Worm (Caenorhabditis elegans): ENCODE data around the gene K12H6.5.

Gene K12H6.5

DNA sequence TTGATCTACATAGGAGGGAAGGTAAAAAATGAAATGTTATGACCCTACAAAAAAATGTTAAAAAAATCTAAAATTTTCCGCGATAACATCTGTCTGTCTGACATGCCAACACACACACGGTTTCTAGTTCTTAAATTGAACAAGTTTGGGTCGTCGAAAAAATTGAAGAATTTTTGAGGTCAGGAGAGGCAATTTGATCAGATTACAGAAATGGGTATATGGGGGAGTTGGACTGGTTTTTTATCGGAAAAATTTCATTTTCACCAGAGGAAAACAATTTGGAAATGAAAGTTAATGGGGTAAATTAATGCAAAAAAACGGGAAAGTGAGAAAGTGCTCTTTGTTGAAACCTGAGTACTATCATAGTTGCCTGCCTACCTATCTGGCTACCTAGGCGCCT, 27.8 kb upstream of the K12H6.5 start:
- TF ChIP-seq Y116A8C.19 (tag; optimal IDR thresholded peaks at IDR 0.05; ENCODE audit: borderline replicate concordance), result no peak
- TF ChIP-seq blmp-1 (tag; optimal IDR thresholded peaks at IDR 0.05), result peak; percentile 50
- peak; percentile 29 for TF ChIP-seq nhr-85 (tag)

DNA sequence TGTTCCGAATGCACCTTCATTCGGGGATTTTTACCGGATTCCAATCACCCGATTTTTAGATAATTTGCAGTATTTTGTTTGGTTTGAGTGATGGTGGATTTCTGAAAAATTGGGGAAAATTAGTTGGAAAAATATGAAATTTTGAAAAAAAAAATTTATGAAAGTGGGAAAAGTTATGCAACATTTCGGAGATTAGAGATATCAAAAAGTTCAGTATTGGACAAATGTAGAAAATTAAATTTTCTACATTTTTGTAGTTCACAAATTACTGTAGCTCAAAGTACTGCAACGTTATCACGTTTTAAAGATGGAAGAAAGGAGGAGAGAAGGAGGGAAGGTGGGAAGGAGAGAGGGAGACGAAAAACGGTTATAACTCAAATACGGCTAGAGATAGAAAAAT, 26.5 kb upstream of the K12H6.5 start, which contains the start of gene ptc-3:
TSS of gene ptc-3 (minus strand) at position 101 of the 400 bp plus-strand sequence.
- TF ChIP-seq aly-2 (tag; optimal IDR thresholded peaks at IDR 0.05), result no peak
- no peak for TF ChIP-seq dsc-1 (tag; optimal IDR thresholded peaks at IDR 0.05)
- TF ChIP-seq nhr-20 (tag; optimal IDR thresholded peaks at IDR 0.05), result no peak
- TF ChIP-seq ceh-82 (tag; optimal IDR thresholded peaks at IDR 0.05), result no peak
- no peak for TF ChIP-seq unc-98 (GFP tag; IDR thresholded peaks at IDR 0.05)

DNA sequence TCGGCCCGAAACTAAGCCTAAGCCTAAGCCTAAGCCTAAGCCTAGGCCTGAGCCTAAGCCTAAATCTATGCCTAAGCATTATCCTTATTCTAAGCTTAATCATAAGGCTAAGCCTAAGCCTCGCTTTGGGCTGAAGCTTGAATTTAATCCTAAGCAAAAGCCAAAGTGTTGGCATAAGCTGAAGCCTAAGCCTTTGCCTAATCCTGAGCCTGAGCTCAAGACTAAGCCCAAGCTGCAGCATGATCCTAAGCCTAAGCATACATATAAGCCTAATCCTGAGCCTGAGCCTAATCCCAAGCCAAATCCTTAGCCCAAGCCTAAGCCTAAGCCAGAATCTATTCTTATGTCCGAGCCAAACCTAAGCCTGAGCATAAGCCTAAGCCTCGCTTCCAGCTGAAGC, 20.6 kb upstream of the K12H6.5 start:
- TF ChIP-seq pag-3 (tag; optimal IDR thresholded peaks at IDR 0.05; ENCODE audit: borderline replicate concordance, insufficient read depth) (no peak), fkh-10 (GFP tag; optimal IDR thresholded peaks at IDR 0.05) (no peak), zip-4 (GFP tag; optimal IDR thresholded peaks at IDR 0.05) (no peak), egl-13 (tag; optimal IDR thresholded peaks at IDR 0.05) (no peak), aly-2 (tag; optimal IDR thresholded peaks at IDR 0.05) (no peak), snu-23 (GFP tag; optimal IDR thresholded peaks at IDR 0.05) (no peak)

DNA sequence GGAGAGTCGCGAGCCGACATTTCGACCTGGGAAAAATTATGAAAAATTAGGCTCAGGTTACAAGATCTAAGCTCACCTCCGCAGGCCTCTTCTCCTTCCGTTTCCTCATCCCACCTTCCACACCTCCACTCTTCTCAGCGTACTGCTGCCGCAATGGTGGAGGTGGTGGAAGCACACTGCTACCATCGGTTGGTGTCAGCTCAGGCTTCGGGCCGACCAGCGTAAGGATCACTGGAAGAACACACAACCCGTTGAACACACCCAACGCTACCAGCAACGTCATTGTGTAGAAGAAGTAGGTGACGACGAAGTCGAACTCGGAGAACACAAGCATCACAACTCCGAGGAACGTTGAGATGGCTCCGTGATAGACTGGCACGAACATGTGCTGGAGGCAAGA, 19.7 kb upstream of the K12H6.5 start:
- no peak for TF ChIP-seq nhr-71 (tag; optimal IDR thresholded peaks at IDR 0.05)
- no peak for TF ChIP-seq lsy-2 (tag; optimal IDR thresholded peaks at IDR 0.05)
- no peak for TF ChIP-seq dsc-1 (tag; optimal IDR thresholded peaks at IDR 0.05)
- TF ChIP-seq nhr-85 (tag), result no peak
- no peak for TF ChIP-seq skn-1 (tag; optimal IDR thresholded peaks at IDR 0.05)
- no peak for TF ChIP-seq elt-3 (tag; optimal IDR thresholded peaks at IDR 0.05)
- no peak for TF ChIP-seq ceh-63 (GFP tag; optimal IDR thresholded peaks at IDR 0.05)
- TF ChIP-seq unc-130 (tag; optimal IDR thresholded peaks at IDR 0.05), result no peak
- TF ChIP-seq fkh-10 (GFP tag; optimal IDR thresholded peaks at IDR 0.05), result no peak
- TF ChIP-seq aha-1 (tag; optimal IDR thresholded peaks at IDR 0.05), result no peak
- TF ChIP-seq xbp-1 (tag; optimal IDR thresholded peaks at IDR 0.05), result no peak

DNA sequence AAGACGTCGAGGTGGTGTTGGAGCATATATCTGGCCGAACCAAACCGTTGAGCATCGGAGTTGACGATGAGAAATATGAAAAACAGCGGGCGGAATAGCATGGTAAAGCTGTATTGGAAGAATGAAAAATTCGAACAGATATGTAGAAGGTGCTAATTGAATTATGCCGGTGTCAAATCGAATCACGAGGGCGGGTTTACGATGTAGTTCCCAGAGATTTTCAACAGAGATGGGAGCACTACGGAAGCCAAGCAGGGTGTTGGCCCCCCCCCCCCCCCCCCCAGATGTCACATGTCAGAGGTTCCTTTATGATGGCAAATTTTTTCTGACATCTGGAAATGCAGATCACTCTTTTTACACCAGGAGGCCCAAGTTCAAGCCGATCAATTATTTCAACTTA, 17.1 kb upstream of the K12H6.5 start, which contains the start of gene Y110A2AL.7:
TSS of gene Y110A2AL.7 (minus strand) at position 101 of the 400 bp plus-strand sequence.
- TF ChIP-seq pag-3 (tag; optimal IDR thresholded peaks at IDR 0.05; ENCODE audit: borderline replicate concordance, insufficient read depth) (no peak), snu-23 (GFP tag; optimal IDR thresholded peaks at IDR 0.05) (no peak), unc-98 (GFP tag; IDR thresholded peaks at IDR 0.05) (no peak), ztf-4 (tag; optimal IDR thresholded peaks at IDR 0.05) (no peak), fkh-8 (tag; optimal IDR thresholded peaks at IDR 0.05) (no peak), ama-1 (optimal IDR thresholded peaks at IDR 0.05) (no peak), ets-5 (GFP tag; IDR thresholded peaks at IDR 0.05) (no peak), lin-35 (GFP tag; optimal IDR thresholded peaks at IDR 0.05) (no peak), xbp-1 (tag; optimal IDR thresholded peaks at IDR 0.05) (no peak), isw-1 (GFP tag; IDR thresholded peaks at IDR 0.05) (no peak), sptf-1 (tag; optimal IDR thresholded peaks at IDR 0.05) (no peak)

DNA sequence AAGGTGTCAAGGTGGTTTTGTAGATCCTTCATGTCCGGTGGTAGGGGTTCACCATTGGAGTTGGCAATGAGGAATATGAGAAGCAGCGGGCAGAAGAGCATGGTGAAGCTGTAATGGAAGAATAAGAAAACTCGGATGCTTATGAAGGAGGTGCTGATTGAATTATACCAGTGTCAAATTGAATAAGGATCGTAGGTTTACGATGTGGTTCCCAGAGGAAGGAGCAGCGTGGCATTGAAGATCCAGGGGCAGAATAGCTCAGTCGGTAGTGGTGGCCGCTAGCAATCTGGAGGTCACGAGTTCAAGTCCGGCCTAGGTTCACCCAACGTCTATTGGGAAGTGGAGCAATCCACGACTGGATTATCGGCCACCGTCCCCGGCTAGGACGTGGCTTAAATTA, 15.6 kb upstream of the K12H6.5 start, which contains the start of gene Y110A2AL.6:
TSS of gene Y110A2AL.6 (minus strand) at position 101 of the 400 bp plus-strand sequence.
- no peak for TF ChIP-seq unc-30 (tag; optimal IDR thresholded peaks at IDR 0.05)
- no peak for TF ChIP-seq vab-15 (tag; optimal IDR thresholded peaks at IDR 0.05)
- no peak for TF ChIP-seq hlh-17 (GFP tag; optimal IDR thresholded peaks at IDR 0.05; ENCODE audit: borderline replicate concordance)
- no peak for TF ChIP-seq Y116A8C.19 (tag; optimal IDR thresholded peaks at IDR 0.05; ENCODE audit: borderline replicate concordance)
- no peak for TF ChIP-seq snpc-4 (tag; optimal IDR thresholded peaks at IDR 0.05)
- TF ChIP-seq ceh-8 (GFP tag; optimal IDR thresholded peaks at IDR 0.05), result no peak
- no peak for TF ChIP-seq unc-98 (GFP tag; IDR thresholded peaks at IDR 0.05)
- TF ChIP-seq rnt-1 (tag; optimal IDR thresholded peaks at IDR 0.05), result no peak
- TF ChIP-seq fkh-4 (tag; optimal IDR thresholded peaks at IDR 0.05; ENCODE audit: borderline replicate concordance), result no peak
- TF ChIP-seq nhr-12 (tag; optimal IDR thresholded peaks at IDR 0.05), result no peak
- no peak for TF ChIP-seq C16A3.4 (tag; optimal IDR thresholded peaks at IDR 0.05)
- no peak for TF ChIP-seq aly-2 (tag; optimal IDR thresholded peaks at IDR 0.05)
- no peak for TF ChIP-seq unc-62 (GFP tag; optimal IDR thresholded peaks at IDR 0.05)
